Fruit fly (Drosophila melanogaster) whole organism, prepupa: ENCODE data around the gene CG32767.

Experiments
- Blimp-1 ChIP-seq: fragments of 200-800 bp; sonication (Bioruptor generic); optimal IDR thresholded peaks from 3 replicates; lab custom pipeline; 2017; ENCODE audit warnings: missing biosample characterization, missing genetic modification characterization, mild to moderate bottlenecking, moderate library complexity, missing genetic modification reagents
- CG10669 ChIP-seq: fragments of 200-800 bp; sonication (Bioruptor generic); optimal IDR thresholded peaks from 3 replicates; lab custom pipeline; 2018; ENCODE audit warnings: missing biosample characterization, mild to moderate bottlenecking, missing genetic modification characterization, moderate library complexity
- CG11294 ChIP-seq: fragments of 200-800 bp; sonication (Bioruptor generic); IDR thresholded peaks from 2 replicates; pipeline ENCODE4 v1.3.6; 2022; ENCODE audit warnings: missing biosample characterization, missing genetic modification characterization
- CG11762 ChIP-seq: fragments of 200-800 bp; sonication (Bioruptor generic); optimal IDR thresholded peaks from 3 replicates; lab custom pipeline; 2016; ENCODE audit warnings: missing biosample characterization, missing genetic modification characterization; ENCODE audit not compliant: insufficient read depth
- CG11902 ChIP-seq: fragments of 200-800 bp; sonication (Bioruptor generic); optimal IDR thresholded peaks from 3 replicates; lab custom pipeline; 2016; ENCODE audit warnings: missing biosample characterization, missing genetic modification characterization
- CG15336 ChIP-seq: fragments of 200-800 bp; sonication (Bioruptor generic); IDR thresholded peaks from 2 replicates; pipeline ENCODE4 v1.3.6; 2022; ENCODE audit warnings: missing biosample characterization, missing genetic modification characterization
- CG16779 ChIP-seq: fragments of 200-800 bp; sonication (Bioruptor generic); optimal IDR thresholded peaks from 3 replicates; lab custom pipeline; 2017; ENCODE audit warnings: missing biosample characterization, mild to moderate bottlenecking, missing genetic modification characterization
- CG31627 ChIP-seq: fragments of 200-800 bp; sonication (Bioruptor generic); optimal IDR thresholded peaks from 3 replicates; lab custom pipeline; 2016; ENCODE audit warnings: missing biosample characterization, missing genetic modification characterization
- CG32006 ChIP-seq: fragments of 200-800 bp; sonication (Bioruptor generic); optimal IDR thresholded peaks from 3 replicates; lab custom pipeline; 2017; ENCODE audit warnings: missing biosample characterization, mild to moderate bottlenecking, missing genetic modification characterization
- CG34406 ChIP-seq: fragments of 200-800 bp; sonication (Bioruptor generic); optimal IDR thresholded peaks from 3 replicates; lab custom pipeline; 2016; ENCODE audit warnings: missing biosample characterization, missing genetic modification characterization
- CG6163 ChIP-seq: fragments of 200-800 bp; sonication (Bioruptor generic); IDR thresholded peaks from 3 replicates; pipeline ENCODE4 v1.3.6; 2022; ENCODE audit warnings: missing biosample characterization, missing genetic modification characterization
- CG6276 ChIP-seq: fragments of 200-800 bp; sonication (Bioruptor generic); optimal IDR thresholded peaks from 2 replicates; lab custom pipeline; 2017; ENCODE audit warnings: missing biosample characterization, mild to moderate bottlenecking, missing genetic modification characterization
- CG6792 ChIP-seq: fragments of 200-800 bp; sonication (Bioruptor generic); optimal IDR thresholded peaks from 3 replicates; lab custom pipeline; 2016; ENCODE audit warnings: missing biosample characterization, missing genetic modification characterization
- CG6808 ChIP-seq: fragments of 200-800 bp; sonication (Bioruptor generic); optimal IDR thresholded peaks from 3 replicates; lab custom pipeline; 2017; ENCODE audit warnings: missing biosample characterization, missing genetic modification characterization, mild to moderate bottlenecking, moderate library complexity, missing genetic modification reagents
- CG6854 ChIP-seq: fragments of 200-800 bp; sonication (Bioruptor generic); optimal IDR thresholded peaks from 2 replicates; lab custom pipeline; 2017; ENCODE audit warnings: missing biosample characterization, mild to moderate bottlenecking, missing genetic modification characterization
- CG7368 ChIP-seq: fragments of 200-800 bp; sonication (Bioruptor generic); optimal IDR thresholded peaks from 3 replicates; lab custom pipeline; 2016; ENCODE audit warnings: missing biosample characterization, missing genetic modification characterization
- CG8119 ChIP-seq: fragments of 200-800 bp; sonication (Bioruptor generic); IDR thresholded peaks from 3 replicates; pipeline ENCODE4 v1.3.6; 2022; ENCODE audit warnings: missing biosample characterization, missing genetic modification characterization
- CG8319 ChIP-seq: fragments of 200-800 bp; sonication (Bioruptor generic); optimal IDR thresholded peaks from 3 replicates; lab custom pipeline; 2016; ENCODE audit warnings: missing biosample characterization, missing genetic modification characterization
- CG8632 ChIP-seq: fragments of 200-800 bp; sonication (Bioruptor generic); optimal IDR thresholded peaks from 3 replicates; lab custom pipeline; 2016; ENCODE audit warnings: missing biosample characterization, missing genetic modification characterization
- CG9139 ChIP-seq: fragments of 200-800 bp; sonication (Bioruptor generic); optimal IDR thresholded peaks from 3 replicates; lab custom pipeline; 2017; ENCODE audit warnings: missing biosample characterization, mild to moderate bottlenecking, missing genetic modification characterization
- Eip75B ChIP-seq: fragments of 200-800 bp; sonication (Bioruptor generic); optimal IDR thresholded peaks from 3 replicates; lab custom pipeline; 2016; ENCODE audit warnings: missing biosample characterization, missing genetic modification characterization
- Eip78C ChIP-seq: fragments of 200-800 bp; sonication (Bioruptor generic); peaks from one replicate; lab custom pipeline; 2016; ENCODE audit warnings: missing biosample characterization, missing genetic modification characterization
- Eip93F ChIP-seq: fragments of 200-800 bp; sonication (Bioruptor generic); optimal IDR thresholded peaks from 2 replicates; lab custom pipeline; 2016; ENCODE audit warnings: missing biosample characterization, mild to moderate bottlenecking, missing genetic modification characterization
- Ets21C ChIP-seq: fragments of 200-800 bp; sonication (Bioruptor generic); optimal IDR thresholded peaks from 3 replicates; lab custom pipeline; 2016; ENCODE audit warnings: missing biosample characterization, missing genetic modification characterization
- Ets96B ChIP-seq: fragments of 200-800 bp; optimal IDR thresholded peaks from 2 replicates; lab custom pipeline; 2019; ENCODE audit warnings: missing biosample characterization, mild to moderate bottlenecking, missing genetic modification characterization, moderate library complexity
- Gug ChIP-seq: fragments of 200-800 bp; sonication (Bioruptor generic); IDR thresholded peaks from 2 replicates; pipeline ENCODE4 v1.3.6; 2022; ENCODE audit warnings: missing biosample characterization, missing genetic modification characterization
- Hr38 ChIP-seq: sonication (Bioruptor generic); optimal IDR thresholded peaks from 2 replicates; lab custom pipeline; 2016; ENCODE audit warnings: missing biosample characterization, missing genetic modification characterization
- Hr39 ChIP-seq: fragments of 200-800 bp; sonication (Bioruptor generic); optimal IDR thresholded peaks from 2 replicates; lab custom pipeline; 2016; ENCODE audit warnings: missing biosample characterization, missing genetic modification characterization
- Hr4 ChIP-seq: fragments of 200-800 bp; sonication (Bioruptor generic); optimal IDR thresholded peaks from 3 replicates; lab custom pipeline; 2016; ENCODE audit warnings: missing biosample characterization, missing genetic modification characterization
- Met ChIP-seq: fragments of 200-800 bp; sonication (Bioruptor generic); optimal IDR thresholded peaks from 3 replicates; lab custom pipeline; 2016; ENCODE audit warnings: missing biosample characterization, missing genetic modification characterization
- OdsH ChIP-seq: fragments of 200-800 bp; sonication (Bioruptor generic); optimal IDR thresholded peaks from 3 replicates; lab custom pipeline; 2016; ENCODE audit warnings: missing biosample characterization, missing genetic modification characterization
- Smox ChIP-seq: fragments of 200-800 bp; sonication (Bioruptor generic); optimal IDR thresholded peaks from 3 replicates; lab custom pipeline; 2016; ENCODE audit warnings: missing biosample characterization, missing genetic modification characterization
- Sox102F ChIP-seq: fragments of 200-800 bp; sonication (Bioruptor generic); optimal IDR thresholded peaks from 2 replicates; lab custom pipeline; 2016; ENCODE audit warnings: missing biosample characterization, mild to moderate bottlenecking, missing genetic modification characterization
- Sox14 ChIP-seq: fragments of 200-800 bp; sonication (Bioruptor generic); optimal IDR thresholded peaks from 3 replicates; lab custom pipeline; 2016; ENCODE audit warnings: missing biosample characterization, missing genetic modification characterization
- Sox15 ChIP-seq: fragments of 200-800 bp; sonication (Bioruptor generic); optimal IDR thresholded peaks from 3 replicates; lab custom pipeline; 2016; ENCODE audit warnings: missing biosample characterization, missing genetic modification characterization
- achi ChIP-seq: fragments of 200-800 bp; sonication (Bioruptor generic); optimal IDR thresholded peaks from 3 replicates; lab custom pipeline; 2016; ENCODE audit warnings: missing biosample characterization, missing genetic modification characterization
- acj6 ChIP-seq: fragments of 200-800 bp; sonication (Bioruptor generic); optimal IDR thresholded peaks from 3 replicates; lab custom pipeline; 2016; ENCODE audit warnings: missing biosample characterization, missing genetic modification characterization
- cyc ChIP-seq: fragments of 200-800 bp; sonication (Bioruptor generic); optimal IDR thresholded peaks from 3 replicates; lab custom pipeline; 2016; ENCODE audit warnings: missing biosample characterization, missing genetic modification characterization
- eg ChIP-seq: fragments of 200-800 bp; sonication (Bioruptor generic); IDR thresholded peaks from 3 replicates; pipeline ENCODE4 v1.3.6; 2022; ENCODE audit warnings: missing biosample characterization, missing genetic modification characterization
- esn ChIP-seq: fragments of 200-800 bp; sonication (Bioruptor generic); optimal IDR thresholded peaks from 2 replicates; lab custom pipeline; 2016; ENCODE audit warnings: missing biosample characterization, mild to moderate bottlenecking, missing genetic modification characterization, moderate library complexity
- fd59A ChIP-seq: fragments of 200-800 bp; sonication (Bioruptor generic); optimal IDR thresholded peaks from 2 replicates; lab custom pipeline; 2017; ENCODE audit warnings: missing biosample characterization, mild to moderate bottlenecking, missing genetic modification characterization, missing genetic modification reagents
- fkh ChIP-seq: fragments of 200-800 bp; sonication (Bioruptor generic); optimal IDR thresholded peaks from 3 replicates; lab custom pipeline; 2017; ENCODE audit warnings: missing biosample characterization, mild to moderate bottlenecking, missing genetic modification characterization, moderate library complexity
- net ChIP-seq: fragments of 200-800 bp; sonication (Bioruptor generic); optimal IDR thresholded peaks from 3 replicates; lab custom pipeline; 2016; ENCODE audit warnings: missing biosample characterization, missing genetic modification characterization
- pdm3 ChIP-seq: fragments of 200-800 bp; sonication (Bioruptor generic); optimal IDR thresholded peaks from 3 replicates; lab custom pipeline; 2016; ENCODE audit warnings: missing biosample characterization, missing genetic modification characterization
- salr ChIP-seq, 2 experiments: fragments of 200-800 bp; sonication (Bioruptor generic); optimal IDR thresholded peaks; 3 replicates each; lab custom pipeline; 2016 to 2018; ENCODE audit warnings: missing biosample characterization in 2 of 2, missing genetic modification characterization in 2 of 2, mild to moderate bottlenecking in 1 of 2
- svp ChIP-seq: fragments of 200-800 bp; sonication (Bioruptor generic); peaks from one replicate; lab custom pipeline; 2016; ENCODE audit warnings: missing biosample characterization, missing genetic modification characterization
- topi ChIP-seq: fragments of 200-800 bp; sonication (Bioruptor generic); optimal IDR thresholded peaks from 3 replicates; lab custom pipeline; 2016; ENCODE audit warnings: missing biosample characterization, missing genetic modification characterization
- vri ChIP-seq: fragments of 200-800 bp; sonication (Bioruptor generic); optimal IDR thresholded peaks from 3 replicates; lab custom pipeline; 2016; ENCODE audit warnings: missing biosample characterization, mild to moderate bottlenecking, missing genetic modification characterization

CG32767 gene

DNA sequence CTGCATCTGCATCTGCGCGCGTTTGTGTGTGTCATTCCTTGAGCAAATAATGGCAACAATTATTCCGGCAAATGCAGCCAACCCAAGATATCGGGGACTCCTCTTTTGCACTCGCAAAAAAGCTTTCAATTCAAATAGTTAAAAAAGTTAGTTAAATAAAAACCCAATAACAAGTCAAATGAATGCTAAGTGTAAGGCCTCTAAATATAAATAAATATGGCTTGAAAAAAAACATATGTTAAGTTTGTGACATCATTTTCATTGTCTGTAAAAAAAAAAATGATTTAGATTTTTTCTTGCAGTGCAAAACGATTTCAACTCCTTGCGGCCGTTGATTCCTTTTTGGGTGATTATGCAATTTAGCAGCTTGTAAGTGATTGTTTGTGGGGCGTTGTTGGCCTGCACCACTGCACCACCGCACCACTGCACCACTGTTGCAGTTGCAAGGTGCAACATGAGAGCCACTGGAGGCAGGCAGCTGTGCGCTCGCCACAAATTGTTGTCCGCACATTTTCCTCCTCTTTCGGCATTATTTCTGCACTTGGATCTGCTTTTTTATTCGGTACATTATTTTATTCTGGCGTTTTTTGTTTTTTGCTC, 58.4 kb downstream of the CG32767 start (continued):
- TF ChIP-seq CG11902 (GFP tag; lab: Kevin White, UChicago) (peak; percentile 41), esn (GFP tag; lab: Kevin White, UChicago) (peak; percentile 78), achi (GFP tag; lab: Kevin White, UChicago) (peak; percentile 31), pdm3 (GFP tag; lab: Kevin White, UChicago) (peak; percentile 48), CG11294 (GFP tag; lab: Robert Waterston, UW) (no peak), salr (GFP tag; optimal IDR thresholded peaks at IDR 0.05; lab: Kevin White, UChicago) (peak in 1 of 2 experiments; percentile 27), eg (GFP tag; lab: Robert Waterston, UW) (no peak), Blimp-1 (no peak), Hr39 (GFP tag; lab: Kevin White, UChicago) (peak; percentile 60), Smox (GFP tag; lab: Kevin White, UChicago) (peak; percentile 77), net (GFP tag; lab: Kevin White, UChicago) (peak; percentile 18), vri (peak; percentile 82), svp (GFP tag; lab: Kevin White, UChicago) (peak; percentile 93), Hr4 (GFP tag; lab: Kevin White, UChicago) (peak; percentile 28), Ets21C (peak; percentile 66), CG6792 (GFP tag; lab: Kevin White, UChicago) (peak; percentile 63), Hr38 (GFP tag; lab: Kevin White, UChicago) (no peak), CG6854 (GFP tag; lab: Kevin White, UChicago) (peak; percentile 15), CG11762 (GFP tag; lab: Kevin White, UChicago) (peak; percentile 5)
- TF ChIP-seq, all 60 proteins: peak for 44

DNA sequence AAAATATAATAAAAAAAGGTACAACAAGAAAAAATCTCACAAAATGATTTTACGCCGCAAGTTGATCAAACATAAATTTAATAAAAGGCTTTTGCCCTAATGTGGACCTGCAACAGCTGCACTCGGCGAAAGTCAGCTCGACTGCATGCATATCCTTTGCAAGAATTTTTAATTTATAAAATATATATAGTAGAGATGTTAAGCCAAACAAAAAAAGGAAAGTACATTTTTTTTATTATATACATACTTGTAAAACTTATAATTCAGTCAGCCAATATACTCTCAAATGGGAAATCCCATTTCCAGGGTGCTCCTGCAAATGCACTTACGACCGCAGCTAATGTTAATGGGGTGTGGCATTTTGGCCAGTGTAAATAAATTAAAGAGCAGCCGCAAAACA, 59.3 kb downstream of the CG32767 start:
- no peak for TF ChIP-seq salr (GFP tag; optimal IDR thresholded peaks at IDR 0.05; lab: Kevin White, UChicago)
- peak; percentile 66 for TF ChIP-seq vri
- no peak for TF ChIP-seq fd59A (GFP tag; lab: Kevin White, UChicago)
- TF ChIP-seq CG8119 (GFP tag; lab: Robert Waterston, UW) = peak; percentile 21; the same call in 1 of the 3 replicates
- TF ChIP-seq svp (GFP tag; lab: Kevin White, UChicago) = peak; percentile 88
- peak; percentile 84 for TF ChIP-seq Sox102F (GFP tag; lab: Kevin White, UChicago)
- TF ChIP-seq CG6163 (GFP tag; lab: Robert Waterston, UW) = peak; percentile 48; the same call in 2 of the 3 replicates
- peak; percentile 83 for TF ChIP-seq Eip78C (GFP tag; lab: Kevin White, UChicago)
- TF ChIP-seq achi (GFP tag; lab: Kevin White, UChicago) = peak; percentile 43
- TF ChIP-seq Met (GFP tag; lab: Kevin White, UChicago) = peak; percentile 80
- peak; percentile 21 for TF ChIP-seq CG6854 (GFP tag; lab: Kevin White, UChicago)
- TF ChIP-seq Ets21C = peak; percentile 61
- TF ChIP-seq CG31627 (GFP tag; lab: Kevin White, UChicago) = peak; percentile 68
- peak; percentile 48 for TF ChIP-seq acj6 (GFP tag; lab: Kevin White, UChicago)
- peak; percentile 36 for TF ChIP-seq CG6792 (GFP tag; lab: Kevin White, UChicago)
- peak; percentile 21 for TF ChIP-seq CG32006 (GFP tag; lab: Kevin White, UChicago)
- TF ChIP-seq Gug (GFP tag; lab: Robert Waterston, UW) = no peak
- TF ChIP-seq Eip75B (GFP tag; lab: Kevin White, UChicago) = peak; percentile 20
- TF ChIP-seq CG9139 (GFP tag; lab: Kevin White, UChicago) = no peak
- no peak for TF ChIP-seq CG6276
- no peak for TF ChIP-seq fkh (GFP tag; lab: Kevin White, UChicago)
- peak; percentile 43 for TF ChIP-seq Sox14 (GFP tag; lab: Kevin White, UChicago)
- TF ChIP-seq CG34406 (GFP tag; lab: Kevin White, UChicago) = peak; percentile 56
- TF ChIP-seq topi = peak; percentile 84
- no peak for TF ChIP-seq CG11762 (GFP tag; lab: Kevin White, UChicago)
- TF ChIP-seq esn (GFP tag; lab: Kevin White, UChicago) = peak; percentile 85
- no peak for TF ChIP-seq CG7368 (GFP tag; lab: Kevin White, UChicago)
- TF ChIP-seq CG8632 (GFP tag; lab: Kevin White, UChicago) = peak; percentile 25
- TF ChIP-seq Ets96B = no peak
- TF ChIP-seq OdsH (GFP tag; lab: Kevin White, UChicago) = peak; percentile 46
- TF ChIP-seq Sox15 (GFP tag; lab: Kevin White, UChicago) = no peak
- TF ChIP-seq CG15336 (GFP tag; lab: Robert Waterston, UW) = no peak
- peak; percentile 10 for TF ChIP-seq CG6808 (GFP tag; lab: Kevin White, UChicago)
- TF ChIP-seq cyc (GFP tag; lab: Kevin White, UChicago) = peak; percentile 68
- TF ChIP-seq CG16779 (tag; lab: Kevin White, UChicago) = no peak
- peak; percentile 27 for TF ChIP-seq CG8319 (GFP tag; lab: Kevin White, UChicago)
- TF ChIP-seq Eip93F (GFP tag; lab: Kevin White, UChicago) = peak; percentile 65
- no peak for TF ChIP-seq Hr38 (GFP tag; lab: Kevin White, UChicago)
- TF ChIP-seq CG10669 (GFP tag; lab: Kevin White, UChicago) = no peak
- TF ChIP-seq net (GFP tag; lab: Kevin White, UChicago) = no peak
- TF ChIP-seq CG11902 (GFP tag; lab: Kevin White, UChicago) = peak; percentile 21
